Fruit fly (Drosophila melanogaster) whole organism, adult: Measurements from ENCODE around the gene CG3117.

Experiments
- CG12768 ChIP-seq: fragments of 200-800 bp; sonication (Bioruptor generic); optimal IDR thresholded peaks from 2 replicates; lab custom pipeline; 2017; ENCODE audit warnings: missing biosample characterization, missing genetic modification characterization, mild to moderate bottlenecking, moderate library complexity, missing genetic modification reagents
- CG1620 ChIP-seq: fragments of 200-800 bp; sonication (Bioruptor generic); optimal IDR thresholded peaks from 2 replicates; lab custom pipeline; 2016; ENCODE audit warnings: missing biosample characterization, missing genetic modification characterization
- CG33017 ChIP-seq: fragments of 200-800 bp; sonication (Bioruptor generic); optimal IDR thresholded peaks from 2 replicates; lab custom pipeline; 2018; ENCODE audit warnings: missing biosample characterization, mild to moderate bottlenecking, missing genetic modification characterization, moderate library complexity
- Hr96 ChIP-seq: fragments of 200-800 bp; sonication (Bioruptor generic); optimal IDR thresholded peaks from 2 replicates; lab custom pipeline; 2016; ENCODE audit warnings: missing biosample characterization, missing genetic modification characterization
- Mnt ChIP-seq: fragments of 200-800 bp; sonication (Bioruptor generic); optimal IDR thresholded peaks from 2 replicates; lab custom pipeline; 2016; ENCODE audit warnings: missing biosample characterization, mild to moderate bottlenecking, missing genetic modification characterization
- cnc ChIP-seq, 2 experiments: fragments of >200 bp; optimal IDR thresholded peaks; 2 replicates each; lab custom pipeline; 2017
- ovo ChIP-seq: fragments of 200-800 bp; sonication (Bioruptor generic); optimal IDR thresholded peaks from 2 replicates; lab custom pipeline; 2016; ENCODE audit warnings: missing biosample characterization, missing genetic modification characterization
- tj ChIP-seq: fragments of 200-800 bp; sonication (Bioruptor generic); optimal IDR thresholded peaks from 3 replicates; lab custom pipeline; 2017; ENCODE audit warnings: missing biosample characterization, mild to moderate bottlenecking, missing genetic modification characterization, moderate library complexity
- toe ChIP-seq: fragments of 200-800 bp; sonication (Bioruptor generic); optimal IDR thresholded peaks from 2 replicates; lab custom pipeline; 2016; ENCODE audit warnings: missing biosample characterization, missing genetic modification characterization

- TF ChIP-seq CG1620 (GFP tag; lab: Kevin White, UChicago), result no peak
- no peak for TF ChIP-seq ovo (GFP tag; lab: Kevin White, UChicago)
- no peak for TF ChIP-seq Hr96 (GFP tag; lab: Kevin White, UChicago)
- TF ChIP-seq toe (GFP tag; lab: Kevin White, UChicago), result no peak
- no peak for TF ChIP-seq CG33017
- no peak for TF ChIP-seq Mnt
- no peak for TF ChIP-seq CG12768
- no peak for TF ChIP-seq cnc (optimal IDR thresholded peaks at IDR 0.05; lab: Kevin White, UChicago)
- no peak for TF ChIP-seq tj (GFP tag; lab: Kevin White, UChicago)
These were observed at the start of gene CG3117, which contains the start of gene CG2983 for dm6 chr2L:2847112-2847682.
